Worm (Caenorhabditis elegans) whole organism, L4/young adult: Measurements from ENCODE around the gene anmt-1.

ENCODE experiments used
- W03F9.2 ChIP-seq: fragments of 150-350 bp; optimal IDR thresholded peaks from 2 replicates; lab custom pipeline; 2014; ENCODE audit warnings: missing biosample characterization, missing genetic modification characterization
- him-1 ChIP-seq: sonication (generic microtip); optimal IDR thresholded peaks from 2 replicates; lab custom pipeline; 2016; ENCODE audit warnings: missing genotype, missing genetic modification reagents, missing genetic modification characterization, missing compliant biosample characterization

DNA sequence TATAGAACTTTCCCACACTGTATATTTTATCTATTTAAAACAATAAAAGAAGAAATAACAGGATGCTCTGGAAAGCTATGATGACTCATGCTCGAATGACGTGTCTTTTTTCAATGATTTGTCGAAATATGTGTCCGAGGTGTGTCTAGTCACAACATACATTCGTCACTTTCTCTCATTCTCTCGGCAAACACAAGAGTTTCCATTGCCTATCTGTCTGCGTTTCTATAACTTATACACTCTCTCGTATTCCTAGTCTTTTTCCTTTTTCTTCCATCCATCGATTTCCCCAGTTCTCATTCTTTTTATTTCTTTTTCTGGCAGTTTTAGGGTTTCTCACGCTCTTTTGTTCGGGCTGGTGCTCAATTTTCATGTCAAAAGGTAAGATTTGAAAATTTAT lies 12.1 kb downstream of the anmt-1 start:
- TF ChIP-seq him-1 (tag; lab: Kevin White, UChicago) (no peak), W03F9.2 (tag; lab: Kevin White, UChicago) (no peak)
